Fruit fly (Drosophila melanogaster) whole organism, wandering third instar larva: ENCODE measurements around the gene CG10469.

Experiments
- CG9705 ChIP-seq: fragments of 200-800 bp; sonication (Bioruptor generic); optimal IDR thresholded peaks from 2 replicates; lab custom pipeline; 2018; ENCODE audit warnings: missing biosample characterization, mild to moderate bottlenecking, missing genetic modification characterization
- brk ChIP-seq: fragments of 200-800 bp; sonication (Bioruptor generic); optimal IDR thresholded peaks from 2 replicates; lab custom pipeline; 2016; ENCODE audit warnings: missing biosample characterization, mild to moderate bottlenecking, missing genetic modification characterization
- dsf ChIP-seq: sonication (Bioruptor generic); optimal IDR thresholded peaks from 2 replicates; lab custom pipeline; 2016; ENCODE audit warnings: missing biosample characterization, missing genetic modification characterization, borderline replicate concordance
- pan ChIP-seq: fragments of >200 bp; optimal IDR thresholded peaks from 2 replicates; lab custom pipeline; 2017

dm6 chr3L:6130944-6131343 is 37.8 kb upstream of the CG10469 start, which contains the start of gene Lcp65Ag3:
- TF ChIP-seq CG9705 (GFP tag; lab: Kevin White, UChicago) (no peak), brk (GFP tag; lab: Kevin White, UChicago) (no peak), dsf (GFP tag; lab: Kevin White, UChicago) (no peak), pan (lab: Kevin White, UChicago) (no peak)
